Worm (Caenorhabditis elegans): ENCODE results near the gene cutl-28.

DNA sequence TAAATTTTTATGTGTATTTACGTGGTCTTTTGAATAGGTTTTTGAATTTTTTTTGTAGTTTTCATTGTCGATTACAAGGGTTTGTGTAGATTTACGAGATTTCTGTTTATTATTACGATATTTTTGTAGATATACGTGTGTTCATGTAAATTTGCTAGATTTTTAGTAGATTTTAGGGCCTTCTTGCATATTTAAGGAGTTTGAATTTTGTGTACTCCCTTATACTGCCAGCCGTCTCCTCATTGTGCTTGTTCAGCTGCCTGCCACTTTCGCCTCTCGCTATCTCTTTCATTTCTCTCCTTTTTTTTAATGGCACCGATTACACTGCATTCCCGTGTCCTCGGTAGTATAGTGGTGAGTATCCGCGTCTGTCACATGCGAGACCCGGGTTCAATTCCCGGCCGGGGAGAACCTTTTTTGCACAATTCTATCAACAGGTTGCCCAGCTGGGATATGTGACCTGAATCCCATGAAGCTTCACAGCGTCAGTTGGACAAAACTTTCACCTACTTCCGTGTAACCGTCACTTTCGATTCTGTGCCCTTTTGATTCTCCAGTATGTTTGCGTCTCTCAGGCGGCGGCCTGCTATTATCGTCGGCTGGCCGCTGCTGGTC, 1.5 kb upstream of the cutl-28 start:
- peak; percentile 25 for TF ChIP-seq unc-62 (GFP tag; optimal IDR thresholded peaks at IDR 0.05)
- peak; percentile 8 for TF ChIP-seq lsy-2 (tag; optimal IDR thresholded peaks at IDR 0.05)
- TF ChIP-seq elt-3 (tag; optimal IDR thresholded peaks at IDR 0.05), result no peak
- TF ChIP-seq unc-120 (tag; optimal IDR thresholded peaks at IDR 0.05; ENCODE audit: poor library complexity, severe bottlenecking), result peak; percentile 89
- TF ChIP-seq lin-13 (tag; optimal IDR thresholded peaks at IDR 0.05), result no peak
- no peak for TF ChIP-seq nhr-237 (tag; optimal IDR thresholded peaks at IDR 0.05)
- TF ChIP-seq tbx-8 (GFP tag; optimal IDR thresholded peaks at IDR 0.05), result peak; percentile 10
- TF ChIP-seq unc-39 (tag; optimal IDR thresholded peaks at IDR 0.05), result no peak
- TF ChIP-seq flh-1 (GFP tag; optimal IDR thresholded peaks at IDR 0.05), result peak; percentile 66
- peak; percentile 89 for TF ChIP-seq blmp-1 (tag; optimal IDR thresholded peaks at IDR 0.05)
- TF ChIP-seq nhr-28 (tag; optimal IDR thresholded peaks at IDR 0.05), result no peak
